Worm (Caenorhabditis elegans) whole organism, L4 larva: ENCODE measurements around the gene dos-3.

Experiments used
- T26A8.4 ChIP-seq: fragments of 200-800 bp; sonication (Bioruptor generic); IDR thresholded peaks from 2 replicates; pipeline ENCODE4 v1.3.6; 2022; ENCODE audit warnings: missing genetic modification characterization, missing compliant biosample characterization
- ceh-62 ChIP-seq: sonication (generic microtip); optimal IDR thresholded peaks from 2 replicates; lab custom pipeline; 2017; ENCODE audit warnings: missing biosample characterization, missing genetic modification characterization
- dpl-1 ChIP-seq: fragments of 150-350 bp; optimal IDR thresholded peaks from 2 replicates; lab custom pipeline; 2014; ENCODE audit warnings: missing biosample characterization, missing genetic modification reagents, missing genetic modification characterization
- egl-43 ChIP-seq: fragments of 200-800 bp; sonication (Bioruptor generic); IDR thresholded peaks from 2 replicates; pipeline ENCODE4 v1.3.6; 2022; ENCODE audit warnings: missing genetic modification reagents, missing genetic modification characterization, missing compliant biosample characterization
- jun-1 ChIP-seq: fragments of 150-350 bp; optimal IDR thresholded peaks from 2 replicates; lab custom pipeline; 2014; ENCODE audit warnings: missing biosample characterization, missing genetic modification reagents, missing genetic modification characterization
- lim-7 ChIP-seq: fragments of 200-800 bp; sonication (Bioruptor generic); IDR thresholded peaks from 2 replicates; pipeline ENCODE4 v1.3.6; 2022; ENCODE audit warnings: missing genetic modification characterization, missing compliant biosample characterization
- mep-1 ChIP-seq: fragments of 150-350 bp; sonication (generic microtip); optimal IDR thresholded peaks from 3 replicates; lab custom pipeline; 2014; ENCODE audit warnings: missing biosample characterization, missing genetic modification characterization
- nhr-28 ChIP-seq: fragments of 150-350 bp; optimal IDR thresholded peaks from 2 replicates; lab custom pipeline; 2014; ENCODE audit warnings: missing biosample characterization, missing genetic modification characterization
- pha-4 ChIP-seq, 2 experiments: fragments of 150-350 bp in 1 of 2; fragments of 200-800 bp in 1 of 2; sonication (Bioruptor generic) in 1 of 2; IDR thresholded peaks in 1 of 2; optimal IDR thresholded peaks in 1 of 2; 2 replicates each; pipeline versions ENCODE4 v1.3.6 to Lab custom; 2014 to 2022; ENCODE audit warnings: missing genetic modification characterization in 2 of 2, missing genetic modification reagents in 2 of 2, missing biosample characterization in 1 of 2, missing compliant biosample characterization in 1 of 2

DNA sequence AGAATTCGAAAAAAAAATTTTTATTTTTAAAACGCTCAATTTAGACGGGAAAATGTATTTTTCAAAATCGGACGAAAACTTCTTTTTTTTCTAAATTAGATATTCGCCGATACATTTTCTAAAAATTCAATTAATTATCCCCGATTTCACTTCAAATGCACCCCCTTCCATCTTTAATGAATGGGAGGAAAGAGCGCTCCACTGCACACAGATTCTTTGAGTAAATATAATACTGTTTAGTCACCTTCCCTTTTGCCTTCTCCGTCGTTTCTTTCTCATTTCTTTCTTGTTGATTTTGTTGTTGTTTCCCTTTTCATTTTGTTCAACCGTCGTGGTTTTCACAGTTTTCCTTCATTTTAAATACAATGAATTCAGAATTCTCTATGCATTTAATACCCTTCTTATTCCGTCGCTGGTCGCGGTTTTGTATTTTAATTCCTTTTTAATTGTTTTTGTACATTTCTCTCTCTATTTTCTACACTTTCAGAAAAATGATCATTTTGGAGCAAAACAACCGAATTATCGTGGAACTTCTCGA, 22.5 kb upstream of the dos-3 start, which contains the start of gene arx-4:
- TF ChIP-seq egl-43 (GFP tag; lab: Robert Waterston, UW) (no peak), lim-7 (GFP tag; lab: Robert Waterston, UW) (no peak), mep-1 (tag; lab: Kevin White, UChicago) (no peak), T26A8.4 (no peak), pha-4 (GFP tag; IDR thresholded peaks at IDR 0.05; lab: Robert Waterston, UW) (no peak), pha-4 (tag; optimal IDR thresholded peaks at IDR 0.05; lab: Kevin White, UChicago) (peak; percentile 34), dpl-1 (GFP tag; lab: Kevin White, UChicago) (no peak), jun-1 (tag; lab: Kevin White, UChicago) (no peak), ceh-62 (no peak), nhr-28 (no peak)
